Worm (Caenorhabditis elegans) whole organism, late embryonic: ENCODE results near the gene K05F6.8.

ENCODE experiments used
- C38D4.7 ChIP-seq: fragments of 200-800 bp; sonication (Bioruptor generic); optimal IDR thresholded peaks from 2 replicates; lab custom pipeline; 2018; ENCODE audit warnings: mild to moderate bottlenecking, missing genetic modification characterization, moderate library complexity, missing compliant biosample characterization
- F13H6.1 ChIP-seq: sonication (generic microtip); optimal IDR thresholded peaks from 2 replicates; lab custom pipeline; 2016; ENCODE audit warnings: missing genetic modification characterization, missing compliant biosample characterization
- T23F11.4 ChIP-seq: fragments of 200-800 bp; sonication (Bioruptor generic); optimal IDR thresholded peaks from 2 replicates; lab custom pipeline; 2018; ENCODE audit warnings: mild to moderate bottlenecking, missing genetic modification characterization, missing compliant biosample characterization
- Y22D7AL.16 ChIP-seq: sonication (generic microtip); optimal IDR thresholded peaks from 2 replicates; lab custom pipeline; 2016; ENCODE audit warnings: missing genetic modification characterization, missing compliant biosample characterization
- ahr-1 ChIP-seq: sonication (generic microtip); optimal IDR thresholded peaks from 2 replicates; lab custom pipeline; 2016; ENCODE audit warnings: missing genetic modification characterization, missing compliant biosample characterization
- ceh-2 ChIP-seq: sonication (generic microtip); optimal IDR thresholded peaks from 2 replicates; lab custom pipeline; 2016; ENCODE audit warnings: missing genotype, missing genetic modification characterization, missing compliant biosample characterization
- ceh-31 ChIP-seq: sonication (generic microtip); optimal IDR thresholded peaks from 2 replicates; lab custom pipeline; 2016; ENCODE audit warnings: missing genetic modification characterization, missing compliant biosample characterization
- ceh-34 ChIP-seq: sonication (generic microtip); optimal IDR thresholded peaks from 2 replicates; lab custom pipeline; 2016; ENCODE audit warnings: mild to moderate bottlenecking, missing genetic modification characterization, missing compliant biosample characterization
- dmd-4 ChIP-seq: sonication (generic microtip); optimal IDR thresholded peaks from 2 replicates; lab custom pipeline; 2016; ENCODE audit warnings: borderline replicate concordance, missing genetic modification characterization, missing compliant biosample characterization
- dve-1 ChIP-seq: sonication (generic microtip); optimal IDR thresholded peaks from 2 replicates; lab custom pipeline; 2017; ENCODE audit warnings: antibody characterized with exemption, mild to moderate bottlenecking, missing genetic modification characterization, missing compliant biosample characterization
- elt-2 ChIP-seq: sonication (generic microtip); optimal IDR thresholded peaks from 2 replicates; lab custom pipeline; 2016; ENCODE audit warnings: missing genetic modification reagents, missing genetic modification characterization, missing compliant biosample characterization
- elt-4 ChIP-seq: sonication (generic microtip); optimal IDR thresholded peaks from 2 replicates; lab custom pipeline; 2016; ENCODE audit warnings: missing genetic modification characterization, missing compliant biosample characterization
- ets-4 ChIP-seq: sonication (generic microtip); optimal IDR thresholded peaks from 2 replicates; lab custom pipeline; 2016; ENCODE audit warnings: missing genetic modification characterization, missing compliant biosample characterization
- eyg-1 ChIP-seq: sonication (generic microtip); optimal IDR thresholded peaks from 2 replicates; lab custom pipeline; 2016; ENCODE audit warnings: missing genotype, missing genetic modification characterization, missing compliant biosample characterization
- fax-1 ChIP-seq: sonication (generic microtip); optimal IDR thresholded peaks from 2 replicates; lab custom pipeline; 2016; ENCODE audit warnings: missing genotype, missing genetic modification characterization, missing compliant biosample characterization
- fkh-10 ChIP-seq: fragments of 150-350 bp; optimal IDR thresholded peaks from 2 replicates; lab custom pipeline; 2014; ENCODE audit warnings: missing biosample characterization, missing genetic modification reagents, missing genetic modification characterization
- hlh-15 ChIP-seq: sonication (generic microtip); optimal IDR thresholded peaks from 2 replicates; lab custom pipeline; 2016; ENCODE audit warnings: missing genetic modification characterization, missing compliant biosample characterization
- hlh-6 ChIP-seq: sonication (generic microtip); optimal IDR thresholded peaks from 2 replicates; lab custom pipeline; 2016; ENCODE audit warnings: missing genotype, missing genetic modification characterization, missing compliant biosample characterization
- hlh-8 ChIP-seq: sonication (generic microtip); optimal IDR thresholded peaks from 2 replicates; lab custom pipeline; 2016; ENCODE audit warnings: missing genotype, missing genetic modification characterization, missing compliant biosample characterization
- lim-6 ChIP-seq: sonication (generic microtip); optimal IDR thresholded peaks from 2 replicates; lab custom pipeline; 2016; ENCODE audit warnings: missing genetic modification characterization, missing compliant biosample characterization
- lin-11 ChIP-seq: fragments of 200-800 bp; sonication (Bioruptor generic); optimal IDR thresholded peaks from 2 replicates; lab custom pipeline; 2018; ENCODE audit warnings: mild to moderate bottlenecking, missing genetic modification characterization, missing compliant biosample characterization
- nfya-1 ChIP-seq: sonication (generic microtip); optimal IDR thresholded peaks from 2 replicates; lab custom pipeline; 2017; ENCODE audit warnings: missing genetic modification characterization, mild to moderate bottlenecking, missing compliant biosample characterization, antibody characterized with exemption, moderate library complexity
- nhr-232 ChIP-seq: sonication (generic microtip); optimal IDR thresholded peaks from 2 replicates; lab custom pipeline; 2016; ENCODE audit warnings: missing genetic modification characterization, missing compliant biosample characterization
- odd-2 ChIP-seq: sonication (generic microtip); optimal IDR thresholded peaks from 2 replicates; lab custom pipeline; 2017; ENCODE audit warnings: antibody characterized with exemption, mild to moderate bottlenecking, missing genetic modification characterization, missing compliant biosample characterization
- pat-9 ChIP-seq: fragments of 200-800 bp; sonication (Bioruptor generic); optimal IDR thresholded peaks from 2 replicates; lab custom pipeline; 2018; ENCODE audit warnings: mild to moderate bottlenecking, missing genetic modification characterization, moderate library complexity, missing compliant biosample characterization
- pax-1 ChIP-seq: fragments of 150-350 bp; optimal IDR thresholded peaks from 2 replicates; lab custom pipeline; 2014; ENCODE audit warnings: missing biosample characterization, missing genetic modification characterization
- pqm-1 ChIP-seq: sonication (generic microtip); optimal IDR thresholded peaks from 2 replicates; lab custom pipeline; 2016; ENCODE audit warnings: missing genetic modification characterization, missing compliant biosample characterization
- pros-1 ChIP-seq: fragments of 150-350 bp; optimal IDR thresholded peaks from 2 replicates; lab custom pipeline; 2014; ENCODE audit warnings: missing biosample characterization, missing genetic modification reagents, missing genetic modification characterization
- ref-2 ChIP-seq: sonication (generic microtip); optimal IDR thresholded peaks from 2 replicates; lab custom pipeline; 2016; ENCODE audit warnings: missing genetic modification characterization, missing compliant biosample characterization
- rnt-1 ChIP-seq: sonication (generic microtip); optimal IDR thresholded peaks from 2 replicates; lab custom pipeline; 2016; ENCODE audit warnings: missing genetic modification characterization, missing compliant biosample characterization
- sdc-2 ChIP-seq: sonication (generic microtip); optimal IDR thresholded peaks from 2 replicates; lab custom pipeline; 2016; ENCODE audit warnings: missing genotype, missing genetic modification characterization, missing compliant biosample characterization
- tbx-2 ChIP-seq: sonication (generic microtip); optimal IDR thresholded peaks from 2 replicates; lab custom pipeline; 2016; ENCODE audit warnings: missing genetic modification characterization, missing compliant biosample characterization
- tbx-7 ChIP-seq: sonication (generic microtip); optimal IDR thresholded peaks from 2 replicates; lab custom pipeline; 2016; ENCODE audit warnings: missing genotype, missing genetic modification characterization, missing compliant biosample characterization
- ttx-3 ChIP-seq: sonication (generic microtip); optimal IDR thresholded peaks from 2 replicates; lab custom pipeline; 2016; ENCODE audit warnings: missing genetic modification reagents, missing genetic modification characterization, missing compliant biosample characterization
- unc-55 ChIP-seq: sonication (generic microtip); optimal IDR thresholded peaks from 2 replicates; lab custom pipeline; 2017; ENCODE audit warnings: missing biosample characterization, missing genetic modification reagents, missing genetic modification characterization
- unc-86 ChIP-seq: sonication (generic microtip); optimal IDR thresholded peaks from 2 replicates; lab custom pipeline; 2016; ENCODE audit warnings: missing genetic modification characterization, missing compliant biosample characterization
- ztf-16 ChIP-seq: sonication (generic microtip); optimal IDR thresholded peaks from 2 replicates; lab custom pipeline; 2017; ENCODE audit warnings: missing genetic modification characterization, missing compliant biosample characterization

Gene K05F6.8

ce11 chrII:1601507-1601906, 34.0 kb upstream of the K05F6.8 start, which contains the start of gene bath-47:
Gene bath-47, plus strand, starts transcription at chrII:1601811.
- TF ChIP-seq eyg-1 (tag; lab: Kevin White, UChicago) (no peak), rnt-1 (tag; lab: Kevin White, UChicago) (no peak), pax-1 (no peak), ztf-16 (tag; lab: Kevin White, UChicago) (no peak), dve-1 (tag; lab: Kevin White, UChicago) (no peak), ceh-31 (tag; lab: Kevin White, UChicago) (no peak), hlh-8 (tag; lab: Kevin White, UChicago) (no peak), ttx-3 (no peak), tbx-7 (tag; lab: Kevin White, UChicago) (no peak)
- TF ChIP-seq, all 69 proteins: peak for 0

ce11 chrII:1600661-1601060, 33.1 kb upstream of the K05F6.8 start, which contains the start of gene bath-26:
Gene bath-26, minus strand, starts transcription at chrII:1600761.
- no peak for TF ChIP-seq ahr-1 (tag; lab: Kevin White, UChicago)
- TF ChIP-seq hlh-6 = no peak
- TF ChIP-seq pat-9 (tag; lab: Kevin White, UChicago) = no peak
- no peak for TF ChIP-seq unc-86

- TF ChIP-seq T23F11.4 (GFP tag; lab: Kevin White, UChicago) = no peak
- no peak for TF ChIP-seq sdc-2 (tag; lab: Kevin White, UChicago)
- no peak for TF ChIP-seq hlh-15 (tag; lab: Kevin White, UChicago)
- TF ChIP-seq tbx-2 = no peak
- no peak for TF ChIP-seq F13H6.1 (tag; lab: Kevin White, UChicago)
- no peak for TF ChIP-seq unc-55 (GFP tag; lab: Kevin White, UChicago)
- TF ChIP-seq ref-2 (tag; lab: Kevin White, UChicago) = no peak
- TF ChIP-seq ceh-34 (tag; lab: Kevin White, UChicago) = no peak
- no peak for TF ChIP-seq pax-1
- no peak for TF ChIP-seq ttx-3
- no peak for TF ChIP-seq nhr-232 (tag; lab: Kevin White, UChicago)
- TF ChIP-seq ztf-16 (tag; lab: Kevin White, UChicago) = no peak
- TF ChIP-seq tbx-7 (tag; lab: Kevin White, UChicago) = no peak
- TF ChIP-seq dmd-4 (tag; lab: Kevin White, UChicago) = no peak
- no peak for TF ChIP-seq odd-2
- no peak for TF ChIP-seq elt-2 (tag; lab: Kevin White, UChicago)
- no peak for TF ChIP-seq elt-4 (tag; lab: Kevin White, UChicago)
- no peak for TF ChIP-seq pqm-1 (tag; lab: Kevin White, UChicago)
- TF ChIP-seq fkh-10 (GFP tag; lab: Kevin White, UChicago) = no peak
These were observed 29.8 kb upstream of the K05F6.8 start, which contains the start of gene bath-46 for ce11 chrII:1597101-1598088. Gene bath-46, plus strand, starts transcription at chrII:1597906.

ce11 chrII:1595137-1595536, 27.6 kb upstream of the K05F6.8 start, which contains the start of gene clec-20:
Gene clec-20, minus strand, starts transcription at chrII:1595237.
- TF ChIP-seq odd-2 = no peak
- no peak for TF ChIP-seq pros-1 (tag; lab: Kevin White, UChicago)
- TF ChIP-seq fax-1 (tag; lab: Kevin White, UChicago) = no peak
- TF ChIP-seq ceh-2 (tag; lab: Kevin White, UChicago) = no peak
- no peak for TF ChIP-seq lim-6 (tag; lab: Kevin White, UChicago)
- no peak for TF ChIP-seq nfya-1 (tag; lab: Kevin White, UChicago)
- TF ChIP-seq pax-1 = no peak
- TF ChIP-seq nhr-232 (tag; lab: Kevin White, UChicago) = no peak
- no peak for TF ChIP-seq Y22D7AL.16
- no peak for TF ChIP-seq lin-11 (tag; lab: Kevin White, UChicago)
- no peak for TF ChIP-seq C38D4.7 (GFP tag; lab: Kevin White, UChicago)
- TF ChIP-seq tbx-2 = no peak
- no peak for TF ChIP-seq ets-4 (tag; lab: Kevin White, UChicago)
- TF ChIP-seq, all 69 proteins: peak for 0
